Fruit fly (Drosophila melanogaster) whole organism, embryonic: ENCODE data around the gene Cht2.

Experiments
- Ada2b ChIP-seq: fragments of 200-800 bp; sonication (Bioruptor generic); IDR thresholded peaks from 2 replicates; pipeline ENCODE4 v1.3.6; 2022; ENCODE audit warnings: missing biosample characterization, missing genetic modification characterization
- Asciz ChIP-seq: fragments of 200-800 bp; sonication (Bioruptor generic); optimal IDR thresholded peaks from 2 replicates; lab custom pipeline; 2017; ENCODE audit warnings: missing biosample characterization, mild to moderate bottlenecking, missing genetic modification characterization, missing genetic modification reagents
- BEAF-32 ChIP-seq: fragments of 200-800 bp; sonication (Bioruptor generic); optimal IDR thresholded peaks from 3 replicates; lab custom pipeline; 2017; ENCODE audit warnings: missing biosample characterization, missing genetic modification characterization, mild to moderate bottlenecking, moderate library complexity, missing genetic modification reagents
- Blimp-1 ChIP-seq: fragments of 200-800 bp; sonication (Bioruptor generic); optimal IDR thresholded peaks from 3 replicates; lab custom pipeline; 2018; ENCODE audit warnings: missing biosample characterization, missing genetic modification characterization, mild to moderate bottlenecking, moderate library complexity, missing genetic modification reagents
- BtbVII ChIP-seq: fragments of 200-800 bp; sonication (Bioruptor generic); optimal IDR thresholded peaks from 3 replicates; lab custom pipeline; 2017; ENCODE audit warnings: missing biosample characterization, mild to moderate bottlenecking, missing genetic modification characterization
- CG10543 ChIP-seq: fragments of 200-800 bp; sonication (Bioruptor generic); optimal IDR thresholded peaks from 3 replicates; lab custom pipeline; 2017; ENCODE audit warnings: missing biosample characterization, mild to moderate bottlenecking, missing genetic modification characterization, moderate library complexity
- CG11398 ChIP-seq: fragments of 200-800 bp; sonication (Bioruptor generic); optimal IDR thresholded peaks from 2 replicates; lab custom pipeline; 2016; ENCODE audit warnings: missing biosample characterization, missing genetic modification characterization
- CG11456 ChIP-seq: fragments of 200-800 bp; sonication (Bioruptor generic); IDR thresholded peaks from 3 replicates; pipeline ENCODE4 v1.3.6; 2022; ENCODE audit warnings: missing biosample characterization, missing genetic modification characterization
- CG12219 ChIP-seq: fragments of 200-800 bp; sonication (Bioruptor generic); optimal IDR thresholded peaks from 3 replicates; lab custom pipeline; 2018; ENCODE audit warnings: missing biosample characterization, mild to moderate bottlenecking, missing genetic modification characterization
- CG15269 ChIP-seq: fragments of 200-800 bp; sonication (Bioruptor generic); optimal IDR thresholded peaks from 2 replicates; lab custom pipeline; 2018; ENCODE audit warnings: missing biosample characterization, mild to moderate bottlenecking, missing genetic modification characterization, moderate library complexity
- CG17359 ChIP-seq: fragments of 200-800 bp; sonication (Bioruptor generic); optimal IDR thresholded peaks from 3 replicates; lab custom pipeline; 2018; ENCODE audit warnings: missing biosample characterization, mild to moderate bottlenecking, missing genetic modification characterization, moderate library complexity
- CG17612 ChIP-seq: fragments of 200-800 bp; sonication (Bioruptor generic); IDR thresholded peaks from 2 replicates; pipeline ENCODE4 v1.3.6; 2022; ENCODE audit warnings: missing biosample characterization, missing genetic modification characterization
- CG2202 ChIP-seq: fragments of 200-800 bp; sonication (Bioruptor generic); optimal IDR thresholded peaks from 2 replicates; lab custom pipeline; 2018; ENCODE audit warnings: missing biosample characterization, mild to moderate bottlenecking, missing genetic modification characterization
- CG3163 ChIP-seq: fragments of 200-800 bp; sonication (Bioruptor generic); optimal IDR thresholded peaks from 3 replicates; lab custom pipeline; 2016; ENCODE audit warnings: missing biosample characterization, missing genetic modification characterization
- CG33213 ChIP-seq: fragments of 200-800 bp; sonication (Bioruptor generic); optimal IDR thresholded peaks from 3 replicates; lab custom pipeline; 2016; ENCODE audit warnings: missing biosample characterization, missing genetic modification characterization
- CG34376 ChIP-seq: fragments of 200-800 bp; sonication (Bioruptor generic); optimal IDR thresholded peaks from 2 replicates; lab custom pipeline; 2018; ENCODE audit warnings: missing biosample characterization, mild to moderate bottlenecking, missing genetic modification characterization
- CG4282 ChIP-seq: fragments of 200-800 bp; sonication (Bioruptor generic); optimal IDR thresholded peaks from 2 replicates; lab custom pipeline; 2016; ENCODE audit warnings: missing biosample characterization, missing genetic modification characterization
- CG4730 ChIP-seq: fragments of 200-800 bp; sonication (Bioruptor generic); IDR thresholded peaks from 2 replicates; pipeline ENCODE4 v1.3.6; 2022; ENCODE audit warnings: missing biosample characterization, missing genetic modification characterization
- CG6765 ChIP-seq: fragments of 200-800 bp; sonication (Bioruptor generic); optimal IDR thresholded peaks from 3 replicates; lab custom pipeline; 2017; ENCODE audit warnings: missing biosample characterization, mild to moderate bottlenecking, missing genetic modification characterization
- CG9797 ChIP-seq: fragments of 200-800 bp; sonication (Bioruptor generic); optimal IDR thresholded peaks from 3 replicates; lab custom pipeline; 2018; ENCODE audit warnings: missing biosample characterization, mild to moderate bottlenecking, missing genetic modification characterization
- Dref ChIP-seq: fragments of 200-800 bp; sonication (Bioruptor generic); IDR thresholded peaks from 2 replicates; pipeline ENCODE4 v1.3.6; 2022; ENCODE audit warnings: missing biosample characterization, missing genetic modification characterization
- Ets97D ChIP-seq: fragments of 200-800 bp; sonication (Bioruptor generic); optimal IDR thresholded peaks from 3 replicates; lab custom pipeline; 2016; ENCODE audit warnings: missing biosample characterization, missing genetic modification characterization
- HmgZ ChIP-seq: fragments of 200-800 bp; sonication (Bioruptor generic); optimal IDR thresholded peaks from 2 replicates; lab custom pipeline; 2018; ENCODE audit warnings: missing biosample characterization, mild to moderate bottlenecking, missing genetic modification characterization
- NFAT ChIP-seq: fragments of 200-800 bp; sonication (Bioruptor generic); IDR thresholded peaks from 2 replicates; pipeline ENCODE4 v1.3.6; 2022; ENCODE audit warnings: missing biosample characterization, missing genetic modification characterization
- Nf-YB ChIP-seq: fragments of 200-800 bp; sonication (Bioruptor generic); optimal IDR thresholded peaks from 3 replicates; lab custom pipeline; 2019; ENCODE audit warnings: missing biosample characterization, mild to moderate bottlenecking, missing genetic modification characterization, moderate library complexity
- NfI ChIP-seq: fragments of 200-800 bp; sonication (Bioruptor generic); optimal IDR thresholded peaks from 3 replicates; lab custom pipeline; 2018; ENCODE audit warnings: missing biosample characterization, mild to moderate bottlenecking, missing genetic modification characterization, moderate library complexity
- Ptx1 ChIP-seq: fragments of 200-800 bp; sonication (Bioruptor generic); IDR thresholded peaks from 2 replicates; pipeline ENCODE4 v1.3.6; 2022; ENCODE audit warnings: missing biosample characterization, missing genetic modification characterization
- Scr ChIP-seq: fragments of 200-800 bp; sonication (Bioruptor generic); IDR thresholded peaks from 2 replicates; pipeline ENCODE4 v1.3.6; 2022; ENCODE audit warnings: missing biosample characterization, missing genetic modification characterization; ENCODE audit not compliant: partially characterized antibody
- Sry-δ ChIP-seq: fragments of 200-800 bp; sonication (Bioruptor generic); optimal IDR thresholded peaks from 2 replicates; lab custom pipeline; 2016; ENCODE audit warnings: missing biosample characterization, missing genetic modification characterization
- Ssrp ChIP-seq: fragments of 200-800 bp; sonication (Bioruptor generic); optimal IDR thresholded peaks from 2 replicates; lab custom pipeline; 2018; ENCODE audit warnings: missing biosample characterization, mild to moderate bottlenecking, missing genetic modification characterization, moderate library complexity
- Taf1 ChIP-seq: fragments of 200-800 bp; sonication (Bioruptor generic); IDR thresholded peaks from 2 replicates; pipeline ENCODE4 v1.3.6; 2022; ENCODE audit warnings: missing biosample characterization, missing genetic modification characterization
- croc ChIP-seq: fragments of 200-800 bp; sonication (Bioruptor generic); conservative IDR thresholded peaks from 3 replicates; pipeline ENCODE4 v1.3.6; 2022; ENCODE audit warnings: missing biosample characterization, missing genetic modification characterization
- cwo ChIP-seq: fragments of 200-800 bp; sonication (Bioruptor generic); optimal IDR thresholded peaks from 3 replicates; lab custom pipeline; 2017; ENCODE audit warnings: missing biosample characterization, missing genetic modification characterization, mild to moderate bottlenecking, moderate library complexity, missing genetic modification reagents
- dysf ChIP-seq: fragments of 200-800 bp; sonication (Bioruptor generic); IDR thresholded peaks from 3 replicates; pipeline ENCODE4 v1.3.6; 2022; ENCODE audit warnings: missing biosample characterization, missing genetic modification characterization
- eve ChIP-seq, 2 experiments: fragments of >200 bp; optimal IDR thresholded peaks; 2 replicates each; lab custom pipeline; 2017; ENCODE audit warnings: missing biosample characterization in 2 of 2, missing genetic modification characterization in 2 of 2
- exex ChIP-seq: fragments of 200-800 bp; sonication (Bioruptor generic); optimal IDR thresholded peaks from 4 replicates; lab custom pipeline; 2018; ENCODE audit warnings: missing biosample characterization, mild to moderate bottlenecking, missing genetic modification characterization, moderate library complexity
- inv ChIP-seq: fragments of 200-800 bp; sonication (Bioruptor generic); IDR thresholded peaks from 2 replicates; pipeline ENCODE4 v1.3.6; 2022; ENCODE audit warnings: missing biosample characterization, missing genetic modification characterization; ENCODE audit not compliant: partially characterized antibody
- jing ChIP-seq: fragments of 200-800 bp; sonication (Bioruptor generic); optimal IDR thresholded peaks from 2 replicates; lab custom pipeline; 2018; ENCODE audit warnings: missing biosample characterization, mild to moderate bottlenecking, missing genetic modification characterization
- ken ChIP-seq: fragments of 200-800 bp; sonication (Bioruptor generic); IDR thresholded peaks from 3 replicates; pipeline ENCODE4 v1.3.6; 2022; ENCODE audit warnings: missing biosample characterization, missing genetic modification characterization
- nerfin-1 ChIP-seq: fragments of 200-800 bp; sonication (Bioruptor generic); optimal IDR thresholded peaks from 3 replicates; lab custom pipeline; 2019; ENCODE audit warnings: missing biosample characterization, mild to moderate bottlenecking, missing genetic modification characterization, moderate library complexity
- pfk ChIP-seq: fragments of 200-800 bp; sonication (Bioruptor generic); optimal IDR thresholded peaks from 2 replicates; lab custom pipeline; 2018; ENCODE audit warnings: missing biosample characterization, mild to moderate bottlenecking, missing genetic modification characterization, moderate library complexity
- prd ChIP-seq, 3 experiments: fragments of >200 bp in 2 of 3; fragments of 200-800 bp in 1 of 3; sonication (Bioruptor generic) in 1 of 3; optimal IDR thresholded peaks in 2 of 3; IDR thresholded peaks in 1 of 3; 2 replicates in 2 of 3; 3 replicates in 1 of 3; pipeline versions ENCODE4 v1.3.6 to Lab custom; 2017 to 2022; ENCODE audit warnings: missing biosample characterization in 1 of 3, missing genetic modification characterization in 1 of 3
- sc ChIP-seq, 3 experiments: fragments of >200 bp in 2 of 3; fragments of 200-800 bp in 1 of 3; sonication (Bioruptor generic) in 1 of 3; optimal IDR thresholded peaks; 2 replicates in 2 of 3; 3 replicates in 1 of 3; lab custom pipeline; 2017; ENCODE audit warnings: mild to moderate bottlenecking in 1 of 3, missing biosample characterization in 1 of 3, missing genetic modification characterization in 1 of 3, missing genetic modification reagents in 1 of 3
- seq ChIP-seq: fragments of 200-800 bp; sonication (Bioruptor generic); IDR thresholded peaks from 2 replicates; pipeline ENCODE4 v1.3.6; 2022; ENCODE audit warnings: missing biosample characterization, missing genetic modification characterization
- sob ChIP-seq: fragments of 200-800 bp; sonication (Bioruptor generic); IDR thresholded peaks from 2 replicates; pipeline ENCODE4 v1.3.6; 2022; ENCODE audit warnings: missing biosample characterization, missing genetic modification characterization
- stc ChIP-seq: fragments of 200-800 bp; sonication (Bioruptor generic); IDR thresholded peaks from 2 replicates; pipeline ENCODE4 v1.3.6; 2022; ENCODE audit warnings: missing biosample characterization, missing genetic modification characterization
- tgo ChIP-seq: fragments of 200-800 bp; sonication (Bioruptor generic); IDR thresholded peaks from 3 replicates; pipeline ENCODE4 v1.3.6; 2022; ENCODE audit warnings: missing biosample characterization, missing genetic modification characterization
- yki ChIP-seq: fragments of >200 bp; optimal IDR thresholded peaks from 3 replicates; lab custom pipeline; 2018

Cht2 gene

dm6 chr3L:1741655-1742551 lies 13.8 kb downstream of the Cht2 start (continued):
- TF ChIP-seq croc (GFP tag; lab: Robert Waterston, UW) (no peak), CG9797 (GFP tag; lab: Kevin White, UChicago) (no peak), NfI (peak; percentile 2), Ets97D (no peak), CG6765 (no peak), CG11398 (GFP tag; lab: Kevin White, UChicago) (no peak), sob (GFP tag; lab: Robert Waterston, UW) (no peak), CG17359 (tag; lab: Kevin White, UChicago) (no peak), Ssrp (no peak), CG12219 (GFP tag; lab: Kevin White, UChicago) (no peak), dysf (GFP tag; lab: Robert Waterston, UW) (no peak), Asciz (peak; percentile 37), CG4282 (no peak), Sry-δ (GFP tag; lab: Kevin White, UChicago) (no peak), CG2202 (no peak), CG10543 (peak; percentile 75), pfk (GFP tag; lab: Kevin White, UChicago) (peak; percentile 25), ken (GFP tag; lab: Robert Waterston, UW) (0 out of 3 replicates have a peak, but pooled peaks have one; percentile 19), stc (GFP tag; lab: Robert Waterston, UW) (no peak), inv (GFP tag; lab: Robert Waterston, UW) (no peak), CG11456 (no peak), Taf1 (GFP tag; lab: Robert Waterston, UW) (no peak), CG33213 (GFP tag; lab: Kevin White, UChicago) (no peak), Ptx1 (GFP tag; lab: Robert Waterston, UW) (no peak), CG34376 (GFP tag; lab: Kevin White, UChicago) (peak; percentile 92), Ada2b (GFP tag; lab: Robert Waterston, UW) (no peak), sc (optimal IDR thresholded peaks at IDR 0.05; lab: Kevin White, UChicago) (no peak), sc (GFP tag; optimal IDR thresholded peaks at IDR 0.05; lab: Kevin White, UChicago) (no peak), jing (GFP tag; lab: Kevin White, UChicago) (no peak), yki (lab: Kevin White, UChicago) (no peak), eve (GFP tag; optimal IDR thresholded peaks at IDR 0.05; lab: Kevin White, UChicago) (no peak), Scr (GFP tag; lab: Robert Waterston, UW) (peak; percentile 20; the same call in 1 of the 2 replicates), cwo (GFP tag; lab: Kevin White, UChicago) (peak; percentile 19), CG17612 (GFP tag; lab: Robert Waterston, UW) (no peak), CG15269 (tag; lab: Kevin White, UChicago) (no peak), Blimp-1 (GFP tag; lab: Kevin White, UChicago) (no peak), tgo (no peak), NFAT (GFP tag; lab: Robert Waterston, UW) (peak; percentile 49; the same call in 1 of the 2 replicates), prd (optimal IDR thresholded peaks at IDR 0.05; lab: Kevin White, UChicago) (no peak), prd (GFP tag; IDR thresholded peaks at IDR 0.05; lab: Robert Waterston, UW) (0 out of 3 replicates have a peak, but pooled peaks have one; percentile 3), HmgZ (tag; lab: Kevin White, UChicago) (peak; percentile 22), CG3163 (GFP tag; lab: Kevin White, UChicago) (peak; percentile 47), CG4730 (GFP tag; lab: Robert Waterston, UW) (no peak), nerfin-1 (tag; lab: Kevin White, UChicago) (peak; percentile 1), exex (peak; percentile 98), BtbVII (GFP tag; lab: Kevin White, UChicago) (peak; percentile 9), BEAF-32 (GFP tag; lab: Kevin White, UChicago) (peak; percentile 28), Nf-YB (peak; percentile 6), seq (GFP tag; lab: Robert Waterston, UW) (no peak), Dref (GFP tag; lab: Robert Waterston, UW) (peak; percentile 21)
